Worm (Caenorhabditis elegans) whole organism, mixed stage, embryonic: ENCODE results near the gene cst-1.

Experiments used
- ceh-39 ChIP-seq: fragments of 150-350 bp; optimal IDR thresholded peaks from 2 replicates; lab custom pipeline; 2014; ENCODE audit warnings: missing biosample characterization, missing genetic modification characterization
- ceh-43 ChIP-seq: fragments of 200-800 bp; sonication (Bioruptor generic); optimal IDR thresholded peaks from 2 replicates; lab custom pipeline; 2018; ENCODE audit warnings: mild to moderate bottlenecking, missing genetic modification characterization, moderate library complexity, missing compliant biosample characterization
- ces-1 ChIP-seq: fragments of 150-350 bp; optimal IDR thresholded peaks from 2 replicates; lab custom pipeline; 2014; ENCODE audit warnings: missing biosample characterization, missing genetic modification reagents, missing genetic modification characterization
- cnd-1 ChIP-seq: fragments of 200-800 bp; sonication (Bioruptor generic); optimal IDR thresholded peaks from 2 replicates; lab custom pipeline; 2018; ENCODE audit warnings: mild to moderate bottlenecking, missing genetic modification characterization, missing compliant biosample characterization
- drap-1 ChIP-seq: fragments of 200-800 bp; sonication (Bioruptor generic); optimal IDR thresholded peaks from 3 replicates; lab custom pipeline; 2018; ENCODE audit warnings: mild to moderate bottlenecking, missing genetic modification characterization, missing compliant biosample characterization
- elt-1 ChIP-seq: sonication (generic microtip); optimal IDR thresholded peaks from 2 replicates; lab custom pipeline; 2017; ENCODE audit warnings: missing genetic modification characterization, mild to moderate bottlenecking, missing compliant biosample characterization, antibody characterized with exemption, moderate library complexity, borderline replicate concordance; ENCODE audit not compliant: insufficient read depth
- elt-3 ChIP-seq: fragments of 150-350 bp; optimal IDR thresholded peaks from 2 replicates; lab custom pipeline; 2014; ENCODE audit warnings: missing biosample characterization, missing genetic modification characterization
- flh-1 ChIP-seq: fragments of 200-800 bp; sonication (Bioruptor generic); optimal IDR thresholded peaks from 2 replicates; lab custom pipeline; 2018; ENCODE audit warnings: mild to moderate bottlenecking, missing genetic modification characterization, moderate library complexity, missing compliant biosample characterization
- ham-2 ChIP-seq: fragments of 200-800 bp; sonication (Bioruptor generic); optimal IDR thresholded peaks from 2 replicates; lab custom pipeline; 2018; ENCODE audit warnings: mild to moderate bottlenecking, missing genetic modification characterization, missing compliant biosample characterization
- hlh-1 ChIP-seq: fragments of 150-350 bp; optimal IDR thresholded peaks from 2 replicates; lab custom pipeline; 2014; ENCODE audit warnings: missing biosample characterization, missing genetic modification reagents, missing genetic modification characterization
- lin-13 ChIP-seq: fragments of 150-350 bp; optimal IDR thresholded peaks from 2 replicates; lab custom pipeline; 2014; ENCODE audit warnings: missing biosample characterization, missing genetic modification characterization
- lin-32 ChIP-seq: fragments of 200-800 bp; sonication (Bioruptor generic); optimal IDR thresholded peaks from 2 replicates; lab custom pipeline; 2018; ENCODE audit warnings: mild to moderate bottlenecking, missing genetic modification characterization, missing compliant biosample characterization
- lsy-2 ChIP-seq: fragments of 150-350 bp; optimal IDR thresholded peaks from 2 replicates; lab custom pipeline; 2014; ENCODE audit warnings: missing biosample characterization, missing genetic modification characterization
- mab-5 ChIP-seq: fragments of 150-350 bp; optimal IDR thresholded peaks from 2 replicates; lab custom pipeline; 2014; ENCODE audit warnings: missing biosample characterization, missing genetic modification characterization
- mls-2 ChIP-seq: sonication (generic microtip); optimal IDR thresholded peaks from 2 replicates; lab custom pipeline; 2016; ENCODE audit warnings: mild to moderate bottlenecking, missing genetic modification characterization, moderate library complexity, missing compliant biosample characterization
- nhr-12 ChIP-seq: fragments of 150-350 bp; optimal IDR thresholded peaks from 2 replicates; lab custom pipeline; 2014; ENCODE audit warnings: missing biosample characterization, missing genetic modification characterization
- nhr-2 ChIP-seq: fragments of 150-350 bp; optimal IDR thresholded peaks from 2 replicates; lab custom pipeline; 2014; ENCODE audit warnings: missing biosample characterization, missing genetic modification characterization
- nhr-28 ChIP-seq: fragments of 150-350 bp; optimal IDR thresholded peaks from 2 replicates; lab custom pipeline; 2014; ENCODE audit warnings: missing biosample characterization, missing genetic modification characterization
- nhr-76 ChIP-seq: sonication (generic microtip); optimal IDR thresholded peaks from 2 replicates; lab custom pipeline; 2017; ENCODE audit warnings: missing biosample characterization, missing genetic modification characterization
- pha-4 ChIP-seq: fragments of 150-350 bp; optimal IDR thresholded peaks from 2 replicates; lab custom pipeline; 2018; ENCODE audit warnings: missing biosample characterization, missing genetic modification reagents, missing genetic modification characterization
- sem-2 ChIP-seq: fragments of 200-800 bp; sonication (Bioruptor generic); optimal IDR thresholded peaks from 2 replicates; lab custom pipeline; 2018; ENCODE audit warnings: mild to moderate bottlenecking, missing genetic modification characterization, missing compliant biosample characterization
- snpc-4 ChIP-seq: fragments of 150-350 bp; optimal IDR thresholded peaks from 2 replicates; lab custom pipeline; 2014; ENCODE audit warnings: missing biosample characterization, missing genetic modification characterization
- sptf-1 ChIP-seq: sonication (generic microtip); optimal IDR thresholded peaks from 2 replicates; lab custom pipeline; 2017; ENCODE audit warnings: mild to moderate bottlenecking, missing genetic modification characterization, moderate library complexity, missing compliant biosample characterization
- tbx-8 ChIP-seq: fragments of 200-800 bp; sonication (Bioruptor generic); optimal IDR thresholded peaks from 2 replicates; lab custom pipeline; 2018; ENCODE audit warnings: mild to moderate bottlenecking, missing genetic modification characterization, moderate library complexity, missing compliant biosample characterization
- unc-120 ChIP-seq: sonication (generic microtip); optimal IDR thresholded peaks from 2 replicates; lab custom pipeline; 2017; ENCODE audit warnings: missing genetic modification characterization, missing compliant biosample characterization; ENCODE audit not compliant: poor library complexity, severe bottlenecking
- unc-39 ChIP-seq: fragments of 150-350 bp; optimal IDR thresholded peaks from 2 replicates; lab custom pipeline; 2014; ENCODE audit warnings: missing biosample characterization, missing genetic modification characterization
- unc-62 ChIP-seq: fragments of 150-350 bp; optimal IDR thresholded peaks from 2 replicates; lab custom pipeline; 2014; ENCODE audit warnings: missing biosample characterization, missing genetic modification reagents, missing genetic modification characterization
- ztf-11 ChIP-seq: fragments of 150-350 bp; optimal IDR thresholded peaks from 2 replicates; lab custom pipeline; 2014; ENCODE audit warnings: missing biosample characterization, missing genetic modification characterization

The cst-1 gene

ce11 chrX:4307559-4308005 lies 31.9 kb upstream of the cst-1 start:
- TF ChIP-seq lin-13 (peak; percentile 28), nhr-12 (tag; lab: Kevin White, UChicago) (no peak), ztf-11 (tag; lab: Kevin White, UChicago) (no peak), elt-3 (tag; lab: Kevin White, UChicago) (no peak), mls-2 (tag; lab: Kevin White, UChicago) (peak; percentile 78), unc-120 (tag; lab: Kevin White, UChicago) (peak; percentile 14), cnd-1 (tag; lab: Kevin White, UChicago) (peak; percentile 10), ces-1 (GFP tag; lab: Kevin White, UChicago) (peak; percentile 51), sptf-1 (tag; lab: Kevin White, UChicago) (peak; percentile 19), ceh-43 (peak; percentile 69)

ce11 chrX:4311668-4312067 lies 27.8 kb upstream of the cst-1 start, which contains the start of gene C52B9.8:
Gene C52B9.8 (minus strand): TSS chrX:4311768.
- TF ChIP-seq unc-62 (GFP tag; lab: Kevin White, UChicago) (no peak), ceh-39 (tag; lab: Kevin White, UChicago) (no peak), nhr-76 (tag; lab: Kevin White, UChicago) (no peak), nhr-12 (tag; lab: Kevin White, UChicago) (no peak), tbx-8 (GFP tag; lab: Kevin White, UChicago) (no peak), ceh-43 (no peak), lin-32 (no peak), nhr-2 (tag; lab: Kevin White, UChicago) (no peak)
- TF ChIP-seq, all 35 proteins: peak for 0

ce11 chrX:4314939-4315338 lies 24.5 kb upstream of the cst-1 start:
- TF ChIP-seq sptf-1 (tag; lab: Kevin White, UChicago) (no peak), ces-1 (GFP tag; lab: Kevin White, UChicago) (peak; percentile 82), flh-1 (no peak), sem-2 (no peak), nhr-76 (tag; lab: Kevin White, UChicago) (no peak), lin-13 (no peak), drap-1 (GFP tag; lab: Kevin White, UChicago) (no peak), lsy-2 (tag; lab: Kevin White, UChicago) (no peak)

DNA sequence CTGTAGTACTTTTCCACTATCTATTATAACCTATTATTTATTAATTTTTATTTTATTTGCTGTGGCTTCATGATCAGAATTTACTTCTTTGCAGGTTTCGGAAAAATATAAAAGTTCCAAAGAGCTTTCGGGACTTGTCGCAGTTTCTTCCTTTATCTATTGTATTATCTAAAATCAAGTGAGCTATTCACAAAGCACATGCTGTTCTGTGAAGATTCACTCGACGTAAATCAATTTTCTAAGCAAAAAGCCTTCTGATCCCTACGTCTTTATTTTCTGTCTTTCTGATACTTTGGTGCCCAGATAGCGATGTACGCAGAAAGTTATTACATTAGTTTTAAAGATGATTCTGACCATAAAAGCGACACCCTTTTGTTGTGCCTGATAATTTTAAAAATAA lies 22.3 kb upstream of the cst-1 start:
- TF ChIP-seq tbx-8 (GFP tag; lab: Kevin White, UChicago) (no peak), elt-1 (tag; lab: Kevin White, UChicago) (no peak), lsy-2 (tag; lab: Kevin White, UChicago) (no peak), ztf-11 (tag; lab: Kevin White, UChicago) (no peak), ces-1 (GFP tag; lab: Kevin White, UChicago) (peak; percentile 37), cnd-1 (tag; lab: Kevin White, UChicago) (no peak), unc-62 (GFP tag; lab: Kevin White, UChicago) (no peak), mab-5 (no peak)
- TF ChIP-seq, all 35 proteins: peak for 1

DNA sequence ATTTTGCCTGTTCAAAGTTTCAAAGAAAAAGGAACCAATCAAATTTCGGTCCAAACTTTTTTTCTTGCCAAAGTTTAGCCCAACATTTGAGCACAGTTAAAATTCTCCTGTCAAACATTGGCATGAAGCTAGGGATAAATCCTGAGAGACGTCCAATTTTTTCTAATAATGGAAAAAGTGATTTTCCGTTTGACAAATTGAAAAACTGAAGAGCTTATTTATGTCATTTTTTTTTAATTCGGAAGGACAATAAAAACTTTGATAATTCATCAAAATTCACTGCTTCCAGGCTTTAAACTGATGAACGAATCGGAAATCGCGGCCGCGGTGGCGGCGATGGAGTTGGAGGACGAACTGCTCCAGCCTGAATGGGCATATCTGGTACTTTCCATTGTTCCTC lies 18.9 kb upstream of the cst-1 start, which contains the start of gene dop-6:
Gene dop-6 (plus strand): TSS at position 301 of the 400 bp plus-strand sequence.
- no peak for TF ChIP-seq nhr-2 (tag; lab: Kevin White, UChicago)
- TF ChIP-seq hlh-1 (tag; lab: Kevin White, UChicago) = no peak
- no peak for TF ChIP-seq unc-39
- TF ChIP-seq nhr-28 = no peak
- no peak for TF ChIP-seq elt-3 (tag; lab: Kevin White, UChicago)
- TF ChIP-seq nhr-12 (tag; lab: Kevin White, UChicago) = no peak
- TF ChIP-seq drap-1 (GFP tag; lab: Kevin White, UChicago) = no peak
- TF ChIP-seq unc-120 (tag; lab: Kevin White, UChicago) = no peak
- TF ChIP-seq nhr-76 (tag; lab: Kevin White, UChicago) = no peak
- TF ChIP-seq pha-4 (tag; lab: Kevin White, UChicago) = no peak
- no peak for TF ChIP-seq lin-13
- TF ChIP-seq ham-2 (GFP tag; lab: Kevin White, UChicago) = no peak
- no peak for TF ChIP-seq snpc-4 (tag; lab: Kevin White, UChicago)
